Worm (Caenorhabditis elegans) whole organism, midembryonic: ENCODE data around the gene srt-18.

Source experiments
- T22C8.4 ChIP-seq: fragments of 200-800 bp; sonication (Bioruptor generic); IDR thresholded peaks from 2 replicates; pipeline ENCODE4 v1.3.6; 2022; ENCODE audit warnings: missing genetic modification characterization, missing compliant biosample characterization
- cog-1 ChIP-seq: sonication (generic microtip); optimal IDR thresholded peaks from 2 replicates; lab custom pipeline; 2016; ENCODE audit warnings: missing genetic modification characterization, missing compliant biosample characterization
- flt-1 ChIP-seq: fragments of 200-800 bp; sonication (Bioruptor generic); IDR thresholded peaks from 2 replicates; pipeline ENCODE4 v1.3.6; 2022; ENCODE audit warnings: missing genetic modification characterization, missing compliant biosample characterization
- klf-2 ChIP-seq: fragments of 200-800 bp; sonication (Bioruptor generic); conservative IDR thresholded peaks from 2 replicates; pipeline ENCODE4 v1.3.6; 2022; ENCODE audit warnings: missing genetic modification reagents, missing genetic modification characterization, missing compliant biosample characterization
- med-1 ChIP-seq: sonication (generic microtip); optimal IDR thresholded peaks from 2 replicates; lab custom pipeline; 2017; ENCODE audit warnings: missing genetic modification characterization, mild to moderate bottlenecking, missing compliant biosample characterization, antibody characterized with exemption, missing genetic modification reagents; ENCODE audit not compliant: insufficient read depth
- ref-1 ChIP-seq: fragments of 200-800 bp; sonication (Bioruptor generic); conservative IDR thresholded peaks from 2 replicates; pipeline ENCODE4 v1.3.6; 2022; ENCODE audit warnings: missing genetic modification reagents, missing genetic modification characterization, missing compliant biosample characterization
- tab-1 ChIP-seq: fragments of 200-800 bp; sonication (Bioruptor generic); IDR thresholded peaks from 2 replicates; pipeline ENCODE4 v1.3.6; 2022; ENCODE audit warnings: missing genetic modification characterization, missing compliant biosample characterization
- ztf-23 ChIP-seq: fragments of 200-800 bp; sonication (Bioruptor generic); IDR thresholded peaks from 2 replicates; pipeline ENCODE4 v1.3.6; 2022; ENCODE audit warnings: missing genetic modification reagents, missing genetic modification characterization, missing compliant biosample characterization
- ztf-29 ChIP-seq: fragments of 200-800 bp; sonication (Bioruptor generic); IDR thresholded peaks from 2 replicates; pipeline ENCODE4 v1.3.6; 2022; ENCODE audit warnings: missing genetic modification reagents, missing genetic modification characterization, missing compliant biosample characterization

ce11 chrV:9001175-9001574 lies 14.3 kb downstream of the srt-18 start, which contains the start of gene F59E11.2:
- TF ChIP-seq ref-1 (GFP tag; lab: Robert Waterston, UW) (no peak), med-1 (no peak), klf-2 (GFP tag; lab: Robert Waterston, UW) (no peak), flt-1 (GFP tag; lab: Robert Waterston, UW) (no peak), tab-1 (GFP tag; lab: Robert Waterston, UW) (no peak), cog-1 (tag; lab: Kevin White, UChicago) (no peak), T22C8.4 (GFP tag; lab: Robert Waterston, UW) (no peak), ztf-23 (no peak), ztf-29 (GFP tag; lab: Robert Waterston, UW) (no peak)
